Fruit fly (Drosophila melanogaster): ENCODE data around the gene Bdbt.
A peak's percentile ranks its signal among the peaks of the same experiment; 100 is the strongest.

The Bdbt gene

dm6 chr3R:21097631-21098117 lies 21.0 kb downstream of the Bdbt start, which contains the start of gene RhoGAP93B (continued):
- TF ChIP-seq Eip74EF (GFP tag; optimal IDR thresholded peaks at IDR 0.05): no peak
- peak; percentile 92 for TF ChIP-seq Dad (GFP tag; optimal IDR thresholded peaks at IDR 0.05)
- peak; percentile 45 for TF ChIP-seq fd3F (GFP tag; optimal IDR thresholded peaks at IDR 0.05)
- peak; percentile 90 for TF ChIP-seq CG9727 (GFP tag; optimal IDR thresholded peaks at IDR 0.05)
- TF ChIP-seq ewg (GFP tag; optimal IDR thresholded peaks at IDR 0.05): peak; percentile 37
- TF ChIP-seq sim (GFP tag; IDR thresholded peaks at IDR 0.05): 0 out of 2 replicates have a peak, but pooled peaks have one; percentile 26
- peak; percentile 26 for TF ChIP-seq CG10462 (GFP tag; optimal IDR thresholded peaks at IDR 0.05)
- TF ChIP-seq Optix (GFP tag; IDR thresholded peaks at IDR 0.05): peak; percentile 95
- peak; percentile 12 for TF ChIP-seq kah (GFP tag; optimal IDR thresholded peaks at IDR 0.05)
- TF ChIP-seq kay (GFP tag; optimal IDR thresholded peaks at IDR 0.05): peak; percentile 64
- peak; percentile 80 for TF ChIP-seq gt (GFP tag; IDR thresholded peaks at IDR 0.05)
- TF ChIP-seq klu (GFP tag; IDR thresholded peaks at IDR 0.05): peak; percentile 84
- no peak for TF ChIP-seq usp (GFP tag; optimal IDR thresholded peaks at IDR 0.05)
- peak; percentile 82 for TF ChIP-seq CG10654 (GFP tag; optimal IDR thresholded peaks at IDR 0.05)
- TF ChIP-seq Chrac-16 (GFP tag; optimal IDR thresholded peaks at IDR 0.05): peak; percentile 73
- TF ChIP-seq luna (GFP tag; optimal IDR thresholded peaks at IDR 0.05): peak; percentile 53
- peak; percentile 81 for TF ChIP-seq Ravus (GFP tag; IDR thresholded peaks at IDR 0.05)
- peak; percentile 74 for TF ChIP-seq CG6254 (GFP tag; optimal IDR thresholded peaks at IDR 0.05)
- TF ChIP-seq CG9876 (GFP tag; optimal IDR thresholded peaks at IDR 0.05): peak; percentile 85
- TF ChIP-seq Dip3 (GFP tag; optimal IDR thresholded peaks at IDR 0.05): peak; percentile 92
- TF ChIP-seq lbe (GFP tag; optimal IDR thresholded peaks at IDR 0.05): peak; percentile 74
- TF ChIP-seq trem (tag; optimal IDR thresholded peaks at IDR 0.05): peak; percentile 89
- peak; percentile 84 for TF ChIP-seq CG7271 (tag; optimal IDR thresholded peaks at IDR 0.05)
- TF ChIP-seq MTF-1 (GFP tag; optimal IDR thresholded peaks at IDR 0.05; ENCODE audit: borderline replicate concordance): peak; percentile 64
- TF ChIP-seq CG2129 (GFP tag; IDR thresholded peaks at IDR 0.05; ENCODE audit: partially characterized antibody): peak; percentile 100
- peak; percentile 92 for TF ChIP-seq Ets97D (GFP tag; optimal IDR thresholded peaks at IDR 0.05)
- TF ChIP-seq cg (GFP tag; optimal IDR thresholded peaks at IDR 0.05): peak; percentile 24
- peak; percentile 69 for TF ChIP-seq CG12104 (GFP tag; optimal IDR thresholded peaks at IDR 0.05)
- TF ChIP-seq pita (GFP tag; optimal IDR thresholded peaks at IDR 0.05): no peak
- peak; percentile 74 for TF ChIP-seq da (GFP tag; optimal IDR thresholded peaks at IDR 0.05)
- TF ChIP-seq Opbp (GFP tag; IDR thresholded peaks at IDR 0.05; ENCODE audit: partially characterized antibody): peak; percentile 99
- peak; percentile 25 for TF ChIP-seq CG10274 (GFP tag; optimal IDR thresholded peaks at IDR 0.05)
- peak; percentile 73 for TF ChIP-seq dimm (GFP tag; IDR thresholded peaks at IDR 0.05)
- no peak for TF ChIP-seq yki (optimal IDR thresholded peaks at IDR 0.05)
- peak; percentile 69 to 84 for TF ChIP-seq Pdp1 (GFP tag; optimal IDR thresholded peaks at IDR 0.05)
- peak; percentile 100 for TF ChIP-seq Scr (GFP tag; IDR thresholded peaks at IDR 0.05; ENCODE audit: partially characterized antibody)
- TF ChIP-seq CG1603 (tag; optimal IDR thresholded peaks at IDR 0.05): peak; percentile 86
- TF ChIP-seq NfI (GFP tag; optimal IDR thresholded peaks at IDR 0.05): peak; percentile 74
- TF ChIP-seq CG7786 (GFP tag; optimal IDR thresholded peaks at IDR 0.05): peak; percentile 93
- no peak for TF ChIP-seq oc (tag; optimal IDR thresholded peaks at IDR 0.05)
- TF ChIP-seq CG3407 (GFP tag; optimal IDR thresholded peaks at IDR 0.05): no peak
- peak; percentile 86 for TF ChIP-seq Nf-YA (GFP tag; IDR thresholded peaks at IDR 0.05)
- peak; percentile 88 for TF ChIP-seq pb (GFP tag; optimal IDR thresholded peaks at IDR 0.05)
- peak; percentile 90 for TF ChIP-seq dm (GFP tag; optimal IDR thresholded peaks at IDR 0.05)
- peak; percentile 36 for TF ChIP-seq HHEX (GFP tag; optimal IDR thresholded peaks at IDR 0.05)
- peak; percentile 95 for TF ChIP-seq CHES-1-like (GFP tag; optimal IDR thresholded peaks at IDR 0.05)
- TF ChIP-seq Adf1 (GFP tag; IDR thresholded peaks at IDR 0.05): peak; percentile 73
- peak; percentile 88 for TF ChIP-seq bowl (GFP tag; IDR thresholded peaks at IDR 0.05)
- peak; percentile 2 for TF ChIP-seq Hey (tag; optimal IDR thresholded peaks at IDR 0.05)
- peak; percentile 54 for TF ChIP-seq CG3065 (GFP tag; optimal IDR thresholded peaks at IDR 0.05)
- TF ChIP-seq CG34376 (GFP tag; optimal IDR thresholded peaks at IDR 0.05): peak; percentile 80
